Fruit fly (Drosophila melanogaster): Measurements from ENCODE around the gene qua.
A peak's percentile ranks its signal among the peaks of the same experiment; 100 is the strongest.

qua gene

DNA sequence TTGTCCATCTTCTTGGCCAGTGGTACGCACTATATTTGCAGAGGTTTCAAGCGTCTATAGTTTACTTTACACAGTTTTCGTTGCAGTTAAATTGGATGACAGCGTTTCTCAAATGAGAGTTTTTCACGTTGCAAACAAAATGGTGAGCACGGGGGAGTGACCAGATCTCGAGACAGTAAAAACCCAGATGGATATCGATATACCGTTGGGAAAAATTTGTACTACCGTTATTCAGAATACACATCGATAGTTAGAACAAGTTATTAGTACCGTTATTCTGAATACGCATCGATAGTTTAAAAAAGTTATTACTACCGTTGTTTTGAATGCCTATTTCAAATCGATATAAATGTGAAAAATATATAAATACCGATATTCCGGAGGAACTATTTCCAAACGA, 19.3 kb downstream of the qua start, which contains the start of gene cass (continued):
- peak; percentile 73 for TF ChIP-seq CoRest (tag; optimal IDR thresholded peaks at IDR 0.05)
- no peak for TF ChIP-seq CG6254 (GFP tag; optimal IDR thresholded peaks at IDR 0.05)
- no peak for TF ChIP-seq CG18599 (GFP tag; optimal IDR thresholded peaks at IDR 0.05)
- TF ChIP-seq tna (GFP tag; IDR thresholded peaks at IDR 0.05; ENCODE audit: partially characterized antibody): peak; percentile 81
- peak; percentile 33 for TF ChIP-seq CG15601 (tag; optimal IDR thresholded peaks at IDR 0.05)
- no peak for TF ChIP-seq pfk (GFP tag; optimal IDR thresholded peaks at IDR 0.05)
- TF ChIP-seq Mes4 (GFP tag; optimal IDR thresholded peaks at IDR 0.05): no peak
- no peak for TF ChIP-seq CG31388 (GFP tag; optimal IDR thresholded peaks at IDR 0.05)
- TF ChIP-seq jing (GFP tag; optimal IDR thresholded peaks at IDR 0.05): no peak
- no peak for TF ChIP-seq CG11093 (GFP tag; IDR thresholded peaks at IDR 0.05)
- TF ChIP-seq org-1 (GFP tag; optimal IDR thresholded peaks at IDR 0.05): no peak
- TF ChIP-seq CG32772 (GFP tag; IDR thresholded peaks at IDR 0.05): no peak
- no peak for TF ChIP-seq lbe (GFP tag; optimal IDR thresholded peaks at IDR 0.05)
- TF ChIP-seq dmrt99B (tag; optimal IDR thresholded peaks at IDR 0.05): no peak
- no peak for TF ChIP-seq Sox102F (GFP tag; optimal IDR thresholded peaks at IDR 0.05)
- TF ChIP-seq Hr78 (GFP tag; optimal IDR thresholded peaks at IDR 0.05): no peak
- no peak for TF ChIP-seq CG8089 (GFP tag; optimal IDR thresholded peaks at IDR 0.05)
- no peak for TF ChIP-seq sc (optimal IDR thresholded peaks at IDR 0.05)
- no peak for TF ChIP-seq sc (GFP tag; optimal IDR thresholded peaks at IDR 0.05)
- TF ChIP-seq Lpt (GFP tag; optimal IDR thresholded peaks at IDR 0.05): no peak
- no peak for TF ChIP-seq CG11560 (tag; IDR thresholded peaks at IDR 0.05)
- peak; percentile 91 for TF ChIP-seq HLH4C (GFP tag; IDR thresholded peaks at IDR 0.05; ENCODE audit: partially characterized antibody)
- TF ChIP-seq CG10147 (GFP tag; optimal IDR thresholded peaks at IDR 0.05): no peak
- peak; percentile 83 for TF ChIP-seq CG2129 (GFP tag; IDR thresholded peaks at IDR 0.05; ENCODE audit: partially characterized antibody)
- no peak for TF ChIP-seq zf30C (GFP tag; optimal IDR thresholded peaks at IDR 0.05)
- no peak for TF ChIP-seq CG12155 (GFP tag; optimal IDR thresholded peaks at IDR 0.05)
- peak; percentile 86 for TF ChIP-seq Dref (GFP tag; IDR thresholded peaks at IDR 0.05)
- no peak for TF ChIP-seq tx (GFP tag; optimal IDR thresholded peaks at IDR 0.05)
- TF ChIP-seq Dek (tag; optimal IDR thresholded peaks at IDR 0.05): no peak
- TF ChIP-seq ase (GFP tag; IDR thresholded peaks at IDR 0.05): no peak
- no peak for TF ChIP-seq tup (GFP tag; optimal IDR thresholded peaks at IDR 0.05)
- no peak for TF ChIP-seq CG17328 (GFP tag; IDR thresholded peaks at IDR 0.05)
- TF ChIP-seq Xbp1 (GFP tag; optimal IDR thresholded peaks at IDR 0.05): no peak
- peak; percentile 97 for TF ChIP-seq phol (tag; optimal IDR thresholded peaks at IDR 0.05)
- TF ChIP-seq CG12071 (GFP tag; optimal IDR thresholded peaks at IDR 0.05): no peak
- no peak for TF ChIP-seq Gsc (GFP tag; IDR thresholded peaks at IDR 0.05)
- peak; percentile 88 for TF ChIP-seq CG3995 (GFP tag; optimal IDR thresholded peaks at IDR 0.05)
- no peak for TF ChIP-seq Ravus (GFP tag; IDR thresholded peaks at IDR 0.05)
- TF ChIP-seq Hey (tag; optimal IDR thresholded peaks at IDR 0.05): no peak
- peak; percentile 90 for TF ChIP-seq Dll (GFP tag; IDR thresholded peaks at IDR 0.05; ENCODE audit: partially characterized antibody)
- no peak for TF ChIP-seq ssp (GFP tag; IDR thresholded peaks at IDR 0.05)
- TF ChIP-seq CG18619 (GFP tag; optimal IDR thresholded peaks at IDR 0.05): no peak
- no peak for TF ChIP-seq TFAM (GFP tag; optimal IDR thresholded peaks at IDR 0.05)
- no peak for TF ChIP-seq Ada2b (GFP tag; IDR thresholded peaks at IDR 0.05)
- no peak for TF ChIP-seq ttk (GFP tag; IDR thresholded peaks at IDR 0.05)
- no peak for TF ChIP-seq CG9876 (GFP tag; optimal IDR thresholded peaks at IDR 0.05)
- no peak for TF ChIP-seq CG14441 (GFP tag; IDR thresholded peaks at IDR 0.05)
- TF ChIP-seq grn (GFP tag; optimal IDR thresholded peaks at IDR 0.05): no peak
- peak; percentile 93 for TF ChIP-seq CG13287 (GFP tag; IDR thresholded peaks at IDR 0.05; ENCODE audit: partially characterized antibody)
- TF ChIP-seq CG3407 (GFP tag; optimal IDR thresholded peaks at IDR 0.05): no peak
- no peak for TF ChIP-seq CG6683 (GFP tag; optimal IDR thresholded peaks at IDR 0.05)
- no peak for TF ChIP-seq CG10366 (GFP tag; IDR thresholded peaks at IDR 0.05)
